Worm (Caenorhabditis elegans) whole organism, L4/young adult: ENCODE results near the gene deb-1.
A peak's percentile ranks its signal among the peaks of the same experiment; 100 is the strongest.

Source experiments
- W03F9.2 ChIP-seq: fragments of 150-350 bp; optimal IDR thresholded peaks from 2 replicates; lab custom pipeline; 2014; ENCODE audit warnings: missing biosample characterization, missing genetic modification characterization
- dao-5 ChIP-seq: sonication (generic microtip); optimal IDR thresholded peaks from 2 replicates; lab custom pipeline; 2016; ENCODE audit warnings: missing genotype, missing genetic modification characterization, moderate library complexity, missing compliant biosample characterization
- him-1 ChIP-seq: sonication (generic microtip); optimal IDR thresholded peaks from 2 replicates; lab custom pipeline; 2016; ENCODE audit warnings: missing genotype, missing genetic modification reagents, missing genetic modification characterization, missing compliant biosample characterization

Gene deb-1

ce11 chrIV:7095396-7095964 is 1.4 kb upstream of the deb-1 start:
- TF ChIP-seq W03F9.2 (tag; lab: Kevin White, UChicago): no peak
- TF ChIP-seq dao-5: no peak
- TF ChIP-seq him-1 (tag; lab: Kevin White, UChicago): no peak

ce11 chrIV:7084632-7085160 is 9.4 kb downstream of the deb-1 start, which contains the start of gene rps-4:
Gene rps-4 (minus strand): TSS chrIV:7084682.
- peak; percentile 56 for TF ChIP-seq him-1 (tag; lab: Kevin White, UChicago)
- TF ChIP-seq dao-5: no peak
- peak; percentile 97 for TF ChIP-seq W03F9.2 (tag; lab: Kevin White, UChicago)

DNA sequence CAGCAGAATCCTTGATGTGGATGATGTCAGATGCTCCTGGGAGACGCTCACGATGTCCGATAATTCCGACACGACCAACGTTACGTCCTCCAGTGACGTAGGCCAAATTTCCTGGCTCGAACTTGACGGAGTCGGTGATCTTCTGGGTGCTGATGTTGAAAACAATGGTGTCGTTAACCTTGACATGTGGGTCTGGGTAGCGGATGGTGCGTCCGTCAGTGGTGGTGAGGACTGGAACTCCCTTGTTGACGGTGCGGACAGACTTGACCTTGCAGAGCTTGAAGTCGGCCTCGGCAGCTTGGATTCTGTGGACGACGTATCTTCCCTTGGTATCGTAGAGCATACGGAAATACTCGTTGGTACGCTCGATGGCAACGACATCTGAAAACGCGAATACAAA is 10.1 kb downstream of the deb-1 start:
- no peak for TF ChIP-seq him-1 (tag; lab: Kevin White, UChicago)
- TF ChIP-seq W03F9.2 (tag; lab: Kevin White, UChicago): no peak
- TF ChIP-seq dao-5: no peak

- TF ChIP-seq dao-5 (peak; percentile 62), W03F9.2 (tag; lab: Kevin White, UChicago) (peak; percentile 3), him-1 (tag; lab: Kevin White, UChicago) (no peak)
These were observed 10.7 kb downstream of the deb-1 start, which contains the start of gene Y43B11AR.3 for ce11 chrIV:7083382-7083784. Gene Y43B11AR.3 (minus strand): TSS chrIV:7083716.

ce11 chrIV:7081214-7081613 is 12.9 kb downstream of the deb-1 start, which contains the start of gene Y43B11AR.1:
Gene Y43B11AR.1 (plus strand): TSS chrIV:7081514.
- TF ChIP-seq him-1 (tag; lab: Kevin White, UChicago) (no peak), dao-5 (no peak), W03F9.2 (tag; lab: Kevin White, UChicago) (no peak)

DNA sequence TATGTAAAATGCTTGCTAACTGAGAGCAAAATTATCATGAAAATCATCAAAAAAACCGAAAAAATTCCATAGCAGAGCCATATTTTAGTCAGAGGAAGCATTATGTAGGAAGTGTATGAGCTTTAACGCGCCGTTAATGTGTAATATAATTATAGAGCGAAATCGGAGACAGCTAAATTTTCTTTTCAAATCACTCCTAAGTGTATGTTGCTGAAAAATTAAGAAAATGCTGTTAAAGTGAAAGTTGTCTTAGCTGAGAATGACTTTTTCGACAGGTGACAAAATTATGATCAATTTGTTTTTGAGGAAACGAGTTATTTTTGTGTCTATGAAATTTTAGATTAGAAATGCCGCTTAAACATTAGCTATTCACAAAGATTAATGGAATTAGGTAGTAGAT is 19.0 kb downstream of the deb-1 start, which contains the start of gene srg-50:
TSS of gene srg-50 (minus strand) at position 101 of the 400 bp plus-strand sequence.
- TF ChIP-seq him-1 (tag; lab: Kevin White, UChicago) (no peak), dao-5 (no peak), W03F9.2 (tag; lab: Kevin White, UChicago) (no peak)

ce11 chrIV:7072110-7072509 is 22.0 kb downstream of the deb-1 start, which contains the start of gene srg-48:
Gene srg-48 (plus strand): TSS chrIV:7072410.
- TF ChIP-seq W03F9.2 (tag; lab: Kevin White, UChicago) (no peak), dao-5 (no peak), him-1 (tag; lab: Kevin White, UChicago) (no peak)

DNA sequence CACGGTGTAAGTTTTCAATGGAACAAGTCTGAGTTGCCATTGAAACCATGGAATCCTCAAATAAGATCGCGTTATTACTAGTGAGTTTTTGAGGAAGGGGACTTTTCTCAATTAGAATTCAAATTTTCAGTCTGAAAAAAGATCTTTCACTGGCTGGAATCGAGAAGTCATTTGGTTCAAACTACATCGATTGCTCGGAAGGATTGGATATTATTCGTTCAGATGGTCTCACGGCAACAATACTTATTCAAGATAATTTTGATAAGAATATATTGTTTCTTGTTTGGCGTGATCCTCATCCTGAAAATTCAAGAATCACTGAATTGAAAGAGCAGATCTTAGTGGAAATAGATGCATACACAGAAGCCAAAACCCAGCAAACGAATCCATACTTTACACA is 26.6 kb downstream of the deb-1 start:
- TF ChIP-seq him-1 (tag; lab: Kevin White, UChicago) (no peak), dao-5 (no peak), W03F9.2 (tag; lab: Kevin White, UChicago) (no peak)

DNA sequence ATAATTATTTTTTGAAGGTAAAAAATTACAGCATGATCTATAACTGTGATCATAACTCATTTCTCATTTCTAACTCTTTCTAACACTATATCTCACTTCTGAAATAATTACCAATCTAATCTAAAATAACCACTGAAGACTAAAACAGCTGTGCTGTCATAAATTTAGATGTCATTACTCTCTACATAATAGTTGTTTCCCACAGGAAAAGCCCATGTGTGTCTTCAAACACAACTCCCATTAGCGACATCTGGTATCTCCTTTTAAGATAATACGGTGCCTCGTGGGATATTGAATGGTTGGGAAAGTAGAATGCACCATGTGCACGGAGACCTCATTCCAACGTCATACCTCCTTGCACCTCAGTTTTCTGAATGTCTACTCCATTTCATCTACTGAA is 29.0 kb downstream of the deb-1 start, which contains the start of gene Y43B11AL.1:
TSS of gene Y43B11AL.1 (plus strand) at position 301 of the 400 bp plus-strand sequence.
- no peak for TF ChIP-seq W03F9.2 (tag; lab: Kevin White, UChicago)
- no peak for TF ChIP-seq dao-5
- no peak for TF ChIP-seq him-1 (tag; lab: Kevin White, UChicago)

ce11 chrIV:7062697-7063096 is 31.4 kb downstream of the deb-1 start:
- no peak for TF ChIP-seq dao-5
- no peak for TF ChIP-seq W03F9.2 (tag; lab: Kevin White, UChicago)
- no peak for TF ChIP-seq him-1 (tag; lab: Kevin White, UChicago)

DNA sequence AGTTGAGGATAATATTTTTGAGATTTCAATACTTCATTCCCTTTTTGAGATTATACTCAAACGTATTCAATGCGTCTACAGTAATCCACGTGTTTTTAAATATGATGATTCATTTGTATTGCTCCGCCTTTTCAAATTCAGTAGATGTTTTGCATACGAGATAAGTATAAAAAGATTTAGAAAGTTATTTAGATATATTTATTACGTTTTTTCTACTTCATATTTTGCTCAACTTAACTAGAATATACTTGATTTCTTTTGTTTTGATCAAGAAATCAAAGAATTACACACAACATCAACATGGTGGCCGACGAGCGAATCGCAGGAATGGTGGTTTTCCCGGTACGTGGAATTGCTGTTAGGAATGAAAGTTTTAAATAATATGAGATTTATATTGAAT is 36.4 kb downstream of the deb-1 start, which contains the start of gene srx-50:
TSS of gene srx-50 (plus strand) at position 301 of the 400 bp plus-strand sequence.
- no peak for TF ChIP-seq him-1 (tag; lab: Kevin White, UChicago)
- TF ChIP-seq dao-5: no peak
- TF ChIP-seq W03F9.2 (tag; lab: Kevin White, UChicago): no peak

DNA sequence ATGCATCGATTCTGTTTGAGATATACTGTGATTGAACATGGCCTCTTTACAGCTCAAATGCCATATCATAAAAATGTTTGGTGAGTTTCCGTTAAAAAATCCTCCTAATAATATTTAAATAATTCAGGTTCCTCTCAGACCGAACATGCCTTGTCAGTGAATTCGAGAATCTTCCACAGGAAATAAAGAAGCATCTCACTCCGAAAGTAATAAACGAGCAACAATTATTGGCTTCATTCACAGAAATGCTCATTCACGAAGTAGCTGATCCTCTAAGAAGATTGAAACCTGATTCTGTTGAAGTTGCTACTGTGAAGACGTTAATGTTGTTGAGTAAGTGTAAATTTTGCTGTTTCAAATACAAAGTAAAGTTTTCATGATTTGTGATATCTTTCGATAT is 41.9 kb downstream of the deb-1 start:
- TF ChIP-seq W03F9.2 (tag; lab: Kevin White, UChicago) (no peak), dao-5 (no peak), him-1 (tag; lab: Kevin White, UChicago) (no peak)

ce11 chrIV:7051515-7051914 is 42.6 kb downstream of the deb-1 start:
- no peak for TF ChIP-seq dao-5

ce11 chrIV:7049672-7050206 is 44.3 kb downstream of the deb-1 start, which contains the start of gene nhr-105:
Gene nhr-105 (plus strand): TSS chrIV:7050156.
- TF ChIP-seq W03F9.2 (tag; lab: Kevin White, UChicago) (no peak), dao-5 (no peak), him-1 (tag; lab: Kevin White, UChicago) (no peak)
